Worm (Caenorhabditis elegans): ENCODE data around the gene ech-8.

- TF ChIP-seq lin-13 (tag; optimal IDR thresholded peaks at IDR 0.05) (no peak), unc-62 (GFP tag; optimal IDR thresholded peaks at IDR 0.05) (no peak), ztf-11 (tag; optimal IDR thresholded peaks at IDR 0.05) (no peak), elt-3 (tag; optimal IDR thresholded peaks at IDR 0.05) (no peak), ceh-39 (tag; optimal IDR thresholded peaks at IDR 0.05) (no peak), sptf-1 (tag; optimal IDR thresholded peaks at IDR 0.05) (no peak), mab-5 (tag; optimal IDR thresholded peaks at IDR 0.05) (no peak), unc-39 (tag; optimal IDR thresholded peaks at IDR 0.05) (no peak), nhr-237 (tag; optimal IDR thresholded peaks at IDR 0.05) (no peak), tbx-8 (GFP tag; optimal IDR thresholded peaks at IDR 0.05) (no peak), snpc-4 (tag; optimal IDR thresholded peaks at IDR 0.05) (no peak), drap-1 (GFP tag; optimal IDR thresholded peaks at IDR 0.05) (no peak), mls-2 (tag; optimal IDR thresholded peaks at IDR 0.05) (no peak), mep-1 (tag; optimal IDR thresholded peaks at IDR 0.05) (no peak)
Observed at ce11 chrIV:10216704-10217296, 22.2 kb downstream of the ech-8 start.

All from whole organism, mixed stage, embryonic.